Fruit fly (Drosophila melanogaster) whole organism, wandering third instar larva: ENCODE data around the gene CG4291.

ENCODE experiments used
- CG9705 ChIP-seq: fragments of 200-800 bp; sonication (Bioruptor generic); optimal IDR thresholded peaks from 2 replicates; lab custom pipeline; 2018; ENCODE audit warnings: missing biosample characterization, mild to moderate bottlenecking, missing genetic modification characterization
- CrebA ChIP-seq: fragments of 200-800 bp; sonication (Bioruptor generic); optimal IDR thresholded peaks from 2 replicates; lab custom pipeline; 2016; ENCODE audit warnings: missing biosample characterization, mild to moderate bottlenecking, missing genetic modification characterization, borderline replicate concordance
- Dif ChIP-seq: fragments of 200-275, 200-300 bp; sonication (Bioruptor generic); optimal IDR thresholded peaks from 2 replicates; lab custom pipeline; 2018; ENCODE audit warnings: missing biosample characterization, missing genetic modification characterization; ENCODE audit not compliant: partially characterized antibody
- Myc ChIP-seq: fragments of >200 bp; optimal IDR thresholded peaks from 2 replicates; lab custom pipeline; 2017
- Rel ChIP-seq, 2 experiments: fragments of 200-800 bp; sonication (Bioruptor generic) in 1 of 2; optimal IDR thresholded peaks; 2 replicates in 1 of 2; 3 replicates in 1 of 2; lab custom pipeline; 2016 to 2019; ENCODE audit warnings: mild to moderate bottlenecking in 2 of 2, missing biosample characterization in 2 of 2, missing genetic modification characterization in 2 of 2, moderate library complexity in 1 of 2
- Sp1 ChIP-seq: fragments of 200-800 bp; sonication (Bioruptor generic); optimal IDR thresholded peaks from 3 replicates; lab custom pipeline; 2019; ENCODE audit warnings: missing biosample characterization, mild to moderate bottlenecking, missing genetic modification characterization, moderate library complexity
- br ChIP-seq: fragments of 200-800 bp; sonication (Bioruptor generic); optimal IDR thresholded peaks from 2 replicates; lab custom pipeline; 2016; ENCODE audit warnings: missing biosample characterization, missing genetic modification characterization
- brk ChIP-seq: fragments of 200-800 bp; sonication (Bioruptor generic); optimal IDR thresholded peaks from 2 replicates; lab custom pipeline; 2016; ENCODE audit warnings: missing biosample characterization, mild to moderate bottlenecking, missing genetic modification characterization
- dmrt93B ChIP-seq: fragments of 200-800 bp; sonication (Bioruptor generic); optimal IDR thresholded peaks from 2 replicates; lab custom pipeline; 2018; ENCODE audit warnings: missing biosample characterization, mild to moderate bottlenecking, missing genetic modification characterization
- h ChIP-seq: fragments of 200-800 bp; sonication (Bioruptor generic); optimal IDR thresholded peaks from 3 replicates; lab custom pipeline; 2016; ENCODE audit warnings: missing biosample characterization, mild to moderate bottlenecking, missing genetic modification characterization
- lola ChIP-seq: fragments of >200 bp; optimal IDR thresholded peaks from 2 replicates; lab custom pipeline; 2017; ENCODE audit warnings: missing biosample characterization, missing genetic modification characterization
- psq ChIP-seq: fragments of 200-800 bp; sonication (Bioruptor generic); optimal IDR thresholded peaks from 3 replicates; lab custom pipeline; 2017; ENCODE audit warnings: missing biosample characterization, mild to moderate bottlenecking, missing genetic modification characterization, moderate library complexity
- sv ChIP-seq: fragments of 200-800 bp; sonication (Bioruptor generic); optimal IDR thresholded peaks from 3 replicates; lab custom pipeline; 2016; ENCODE audit warnings: missing biosample characterization, missing genetic modification characterization
- usp ChIP-seq: fragments of >200 bp; optimal IDR thresholded peaks from 2 replicates; lab custom pipeline; 2017; ENCODE audit warnings: missing biosample characterization, missing genetic modification characterization
- woc ChIP-seq: sonication (Bioruptor generic); optimal IDR thresholded peaks from 2 replicates; lab custom pipeline; 2016; ENCODE audit warnings: missing biosample characterization, mild to moderate bottlenecking, missing genetic modification characterization

The CG4291 gene

dm6 chr2L:815785-816389 is 36.6 kb downstream of the CG4291 start, which contains the start of the genes Saf6 and Pex12:
TSS of gene Saf6 (minus strand) at chr2L:815950.
TSS of gene Pex12 (plus strand) at chr2L:815993.
- TF ChIP-seq br (GFP tag; lab: Kevin White, UChicago), result no peak
- TF ChIP-seq Myc (lab: Kevin White, UChicago), result peak; percentile 73

DNA sequence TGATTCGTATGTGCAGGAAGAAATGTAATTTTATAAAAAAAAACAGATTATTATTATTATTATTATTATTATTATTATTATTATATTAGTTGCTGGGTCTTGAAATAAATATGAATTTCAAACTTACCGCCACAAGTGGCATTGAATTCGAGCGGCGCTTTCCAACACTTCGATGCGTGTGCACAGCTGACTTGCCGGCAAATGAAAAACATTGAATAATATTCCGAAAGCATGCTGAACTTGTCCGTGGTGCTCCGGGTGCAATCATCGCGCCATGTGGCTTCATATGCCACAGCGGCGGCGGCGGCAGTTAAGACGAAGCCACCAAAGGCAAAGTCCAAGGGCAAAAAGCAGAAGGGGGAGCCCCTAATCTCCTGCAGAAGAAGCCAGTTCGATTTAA is 41.1 kb downstream of the CG4291 start, which contains the start of gene Dbp21E2:
Dbp21E2 (plus strand) TSS at position 180 of the 400 bp plus-strand sequence.
- TF ChIP-seq usp (GFP tag; lab: Kevin White, UChicago) (no peak), Rel (GFP tag; optimal IDR thresholded peaks at IDR 0.05; lab: Kevin White, UChicago) (no peak), Rel (tag; optimal IDR thresholded peaks at IDR 0.05; lab: Kevin White, UChicago) (peak; percentile 9)

dm6 chr2L:810277-810676 is 42.3 kb downstream of the CG4291 start, which contains the start of gene Nnf1b:
TSS of gene Nnf1b (plus strand) at chr2L:810577.
- TF ChIP-seq sv (GFP tag; lab: Kevin White, UChicago) (no peak), psq (GFP tag; lab: Kevin White, UChicago) (no peak), brk (GFP tag; lab: Kevin White, UChicago) (no peak), lola (GFP tag; lab: Kevin White, UChicago) (no peak), Dif (GFP tag; lab: Kevin White, UChicago) (no peak), h (GFP tag; lab: Kevin White, UChicago) (no peak), woc (GFP tag; lab: Kevin White, UChicago) (no peak), CG9705 (GFP tag; lab: Kevin White, UChicago) (no peak), Myc (lab: Kevin White, UChicago) (no peak), Sp1 (no peak), CrebA (no peak), dmrt93B (GFP tag; lab: Kevin White, UChicago) (no peak)
